Worm (Caenorhabditis elegans): ENCODE data around the gene srt-39.

Gene srt-39

DNA sequence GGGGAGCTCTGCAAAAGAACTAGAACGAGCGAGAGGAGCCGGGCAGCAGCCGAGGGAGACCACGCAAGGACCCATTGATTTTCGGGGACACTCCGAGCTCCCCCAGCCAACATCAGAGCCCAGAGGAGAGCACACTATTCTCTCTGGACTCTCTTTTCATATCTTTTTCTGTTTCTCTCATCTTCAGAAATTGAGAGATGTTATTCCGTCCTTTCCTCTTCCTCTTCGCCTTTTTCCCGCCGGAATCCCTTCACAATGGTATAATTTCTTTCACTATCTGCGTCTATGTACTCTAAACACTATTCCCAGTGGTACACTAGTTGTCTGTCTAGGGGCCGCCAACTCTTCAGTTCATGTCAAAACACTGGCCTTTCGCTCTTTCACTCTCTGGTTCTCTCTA lies 19.3 kb upstream of the srt-39 start (continued):
- TF ChIP-seq ztf-4 (tag; optimal IDR thresholded peaks at IDR 0.05) (no peak), sea-2 (GFP tag; optimal IDR thresholded peaks at IDR 0.05) (no peak), elt-3 (tag; optimal IDR thresholded peaks at IDR 0.05) (no peak), lsy-12 (tag; optimal IDR thresholded peaks at IDR 0.05) (peak; percentile 69), fkh-10 (GFP tag; optimal IDR thresholded peaks at IDR 0.05) (peak; percentile 94), snpc-4 (tag; optimal IDR thresholded peaks at IDR 0.05) (peak; percentile 75), elt-2 (tag; optimal IDR thresholded peaks at IDR 0.05) (no peak)

DNA sequence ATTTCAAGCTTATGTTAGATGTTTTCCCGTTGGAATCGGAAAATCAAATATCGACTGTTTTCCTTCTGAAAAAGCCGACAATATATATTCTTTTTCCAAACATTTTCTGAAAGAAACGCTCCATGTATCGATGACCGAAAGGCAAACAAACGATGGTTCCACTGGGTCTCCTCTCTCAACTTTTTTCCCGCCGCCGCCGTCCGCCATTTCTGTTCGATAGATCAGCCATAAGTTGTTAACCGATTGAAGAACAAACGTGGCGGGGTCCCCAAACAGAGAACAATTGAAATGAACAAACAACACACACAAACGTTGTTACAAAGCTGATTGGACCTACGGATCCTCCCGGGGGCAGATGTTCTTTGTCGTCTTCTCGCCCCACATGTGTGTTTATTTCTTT lies 18.0 kb upstream of the srt-39 start:
- TF ChIP-seq ceh-9 (tag; optimal IDR thresholded peaks at IDR 0.05) (no peak), egl-27 (tag; optimal IDR thresholded peaks at IDR 0.05) (no peak), pha-4 (tag; optimal IDR thresholded peaks at IDR 0.05) (peak; percentile 82)

- TF ChIP-seq nhr-25 (tag; optimal IDR thresholded peaks at IDR 0.05): no peak
- TF ChIP-seq nhr-67 (tag; optimal IDR thresholded peaks at IDR 0.05): no peak
- TF ChIP-seq nfya-1 (tag; optimal IDR thresholded peaks at IDR 0.05; ENCODE audit: insufficient read depth): no peak
- no peak for TF ChIP-seq nhr-237 (tag; optimal IDR thresholded peaks at IDR 0.05)
- no peak for TF ChIP-seq jun-1 (tag; optimal IDR thresholded peaks at IDR 0.05)
- no peak for TF ChIP-seq lsy-12 (tag; optimal IDR thresholded peaks at IDR 0.05)
- no peak for TF ChIP-seq sea-2 (GFP tag; optimal IDR thresholded peaks at IDR 0.05)
- TF ChIP-seq egl-5 (tag; optimal IDR thresholded peaks at IDR 0.05): no peak
- no peak for TF ChIP-seq nhr-76 (tag; optimal IDR thresholded peaks at IDR 0.05)
- peak; percentile 17 for TF ChIP-seq pha-4 (tag; optimal IDR thresholded peaks at IDR 0.05)
- TF ChIP-seq unc-62 (GFP tag; optimal IDR thresholded peaks at IDR 0.05): no peak
- peak; percentile 68 for TF ChIP-seq pqm-1 (tag; optimal IDR thresholded peaks at IDR 0.05)
- peak; percentile 93 for TF ChIP-seq elt-2 (tag; optimal IDR thresholded peaks at IDR 0.05)
These were observed 16.9 kb upstream of the srt-39 start for ce11 chrV:12467755-12468154.

DNA sequence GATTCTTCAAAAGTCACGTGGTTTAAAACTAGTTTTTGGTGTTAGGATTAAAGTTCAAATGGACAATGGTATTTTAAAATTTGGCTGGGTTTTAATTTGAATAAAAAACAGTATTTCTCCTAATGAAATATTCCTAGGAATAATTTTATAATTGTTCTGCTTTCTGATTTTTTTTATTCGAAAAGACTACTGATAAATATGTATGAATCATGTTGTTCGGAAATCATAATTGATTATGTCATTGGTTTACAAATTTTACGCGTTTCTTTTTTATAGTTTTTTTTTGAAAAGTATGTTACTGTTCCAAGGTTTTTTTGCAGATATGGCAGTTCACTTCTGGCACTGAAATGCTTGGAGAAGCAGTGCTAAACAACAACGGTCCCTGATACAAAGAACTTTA lies 16.3 kb upstream of the srt-39 start, which contains the start of gene F28C1.3:
Gene F28C1.3, plus strand, starts transcription at position 301 of the 400 bp plus-strand sequence.
- no peak for TF ChIP-seq nhr-28 (tag; optimal IDR thresholded peaks at IDR 0.05)
- no peak for TF ChIP-seq nhr-77 (tag; optimal IDR thresholded peaks at IDR 0.05)
- TF ChIP-seq pha-4 (tag; optimal IDR thresholded peaks at IDR 0.05): no peak
- no peak for TF ChIP-seq nhr-76 (tag; optimal IDR thresholded peaks at IDR 0.05)
- no peak for TF ChIP-seq unc-39 (tag; optimal IDR thresholded peaks at IDR 0.05)
- TF ChIP-seq ceh-16 (tag; optimal IDR thresholded peaks at IDR 0.05): no peak
- no peak for TF ChIP-seq ztf-4 (tag; optimal IDR thresholded peaks at IDR 0.05)
- TF ChIP-seq R02D3.7 (tag; optimal IDR thresholded peaks at IDR 0.05): no peak
- no peak for TF ChIP-seq elt-2 (tag; optimal IDR thresholded peaks at IDR 0.05)
- TF ChIP-seq nfya-1 (tag; optimal IDR thresholded peaks at IDR 0.05; ENCODE audit: insufficient read depth): no peak
- no peak for TF ChIP-seq elt-1 (tag; optimal IDR thresholded peaks at IDR 0.05)
- TF ChIP-seq lin-39 (tag; optimal IDR thresholded peaks at IDR 0.05): no peak
- TF ChIP-seq eor-1 (tag; optimal IDR thresholded peaks at IDR 0.05): no peak

DNA sequence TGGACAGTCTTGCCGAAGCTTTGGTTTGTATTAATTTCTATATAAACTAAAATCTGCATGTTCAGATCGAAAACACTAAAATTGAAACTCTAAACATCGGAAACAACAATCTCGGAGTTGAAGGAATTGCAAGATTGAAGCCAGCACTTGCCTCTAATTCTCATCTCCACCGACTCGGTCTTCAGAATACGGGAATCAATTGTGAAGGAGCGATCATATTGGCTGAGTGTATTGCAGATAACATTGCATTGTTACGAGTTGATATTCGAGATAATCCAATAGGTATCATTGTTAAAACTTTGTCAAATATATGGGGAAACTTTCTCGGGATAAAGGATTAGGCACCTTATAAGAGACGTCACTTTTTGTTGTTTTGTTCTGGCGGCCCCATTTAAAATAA lies 14.4 kb upstream of the srt-39 start:
- TF ChIP-seq tbx-2 (tag; optimal IDR thresholded peaks at IDR 0.05) (no peak), ceh-9 (tag; optimal IDR thresholded peaks at IDR 0.05) (no peak), mml-1 (tag; optimal IDR thresholded peaks at IDR 0.05) (no peak), pha-4 (tag; optimal IDR thresholded peaks at IDR 0.05) (no peak), lsy-12 (tag; optimal IDR thresholded peaks at IDR 0.05) (no peak), mdl-1 (tag; optimal IDR thresholded peaks at IDR 0.05) (no peak), fkh-2 (tag; optimal IDR thresholded peaks at IDR 0.05) (no peak), jun-1 (tag; optimal IDR thresholded peaks at IDR 0.05) (no peak), sea-2 (GFP tag; optimal IDR thresholded peaks at IDR 0.05) (no peak), unc-39 (tag; optimal IDR thresholded peaks at IDR 0.05) (no peak)

DNA sequence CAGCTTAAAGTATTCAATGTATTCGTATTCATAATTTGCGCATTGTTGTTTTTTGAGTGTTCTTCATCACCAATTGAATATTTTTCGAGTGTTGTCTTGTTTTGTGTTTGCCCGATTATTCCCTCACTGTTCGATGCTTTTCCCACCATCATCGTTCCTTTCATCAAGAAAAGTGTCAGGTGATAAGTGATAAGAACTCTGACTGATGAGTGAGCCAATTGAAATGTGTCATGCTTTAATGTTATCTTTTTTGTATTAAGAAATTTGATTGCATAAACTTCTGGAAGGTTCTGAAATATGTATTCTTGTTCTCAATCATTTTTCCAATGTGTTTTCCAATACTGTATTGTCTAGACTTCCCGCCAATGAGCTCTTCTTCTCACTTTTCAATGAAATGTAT lies 9.3 kb upstream of the srt-39 start:
- TF ChIP-seq nhr-23 (tag; optimal IDR thresholded peaks at IDR 0.05): no peak
- TF ChIP-seq snpc-4 (tag; optimal IDR thresholded peaks at IDR 0.05): no peak
- TF ChIP-seq fkh-2 (tag; optimal IDR thresholded peaks at IDR 0.05): no peak
- TF ChIP-seq elt-2 (tag; optimal IDR thresholded peaks at IDR 0.05): peak; percentile 91
- no peak for TF ChIP-seq ZK546.5 (tag; optimal IDR thresholded peaks at IDR 0.05)
- TF ChIP-seq lin-15B (tag; optimal IDR thresholded peaks at IDR 0.05): no peak
- TF ChIP-seq pqm-1 (tag; optimal IDR thresholded peaks at IDR 0.05): peak; percentile 59
- no peak for TF ChIP-seq unc-62 (GFP tag; optimal IDR thresholded peaks at IDR 0.05)
- no peak for TF ChIP-seq nhr-76 (tag; optimal IDR thresholded peaks at IDR 0.05)
- TF ChIP-seq mdl-1 (tag; optimal IDR thresholded peaks at IDR 0.05): no peak
- TF ChIP-seq lsy-12 (tag; optimal IDR thresholded peaks at IDR 0.05): no peak
- TF ChIP-seq nhr-237 (tag; optimal IDR thresholded peaks at IDR 0.05): no peak
- peak; percentile 59 for TF ChIP-seq jun-1 (tag; optimal IDR thresholded peaks at IDR 0.05)
- no peak for TF ChIP-seq elt-3 (tag; optimal IDR thresholded peaks at IDR 0.05)
- peak; percentile 69 for TF ChIP-seq pha-4 (tag; optimal IDR thresholded peaks at IDR 0.05)
- TF ChIP-seq unc-39 (tag; optimal IDR thresholded peaks at IDR 0.05): no peak
- TF ChIP-seq mml-1 (tag; optimal IDR thresholded peaks at IDR 0.05): no peak
- TF ChIP-seq eor-1 (tag; optimal IDR thresholded peaks at IDR 0.05): no peak
- no peak for TF ChIP-seq nhr-77 (tag; optimal IDR thresholded peaks at IDR 0.05)
